Fruit fly (Drosophila melanogaster) whole organism, prepupa: Measurements from ENCODE around the gene g.

ENCODE experiments used
- CG3919 ChIP-seq: fragments of 200-800 bp; sonication (Bioruptor generic); optimal IDR thresholded peaks from 3 replicates; lab custom pipeline; 2016; ENCODE audit warnings: missing biosample characterization, missing genetic modification characterization
- CG6808 ChIP-seq: fragments of 200-800 bp; sonication (Bioruptor generic); optimal IDR thresholded peaks from 3 replicates; lab custom pipeline; 2017; ENCODE audit warnings: missing biosample characterization, missing genetic modification characterization, mild to moderate bottlenecking, moderate library complexity, missing genetic modification reagents
- OdsH ChIP-seq: fragments of 200-800 bp; sonication (Bioruptor generic); optimal IDR thresholded peaks from 3 replicates; lab custom pipeline; 2016; ENCODE audit warnings: missing biosample characterization, missing genetic modification characterization
- eg ChIP-seq: fragments of 200-800 bp; sonication (Bioruptor generic); IDR thresholded peaks from 3 replicates; pipeline ENCODE4 v1.3.6; 2022; ENCODE audit warnings: missing biosample characterization, missing genetic modification characterization
- esn ChIP-seq: fragments of 200-800 bp; sonication (Bioruptor generic); optimal IDR thresholded peaks from 2 replicates; lab custom pipeline; 2016; ENCODE audit warnings: missing biosample characterization, mild to moderate bottlenecking, missing genetic modification characterization, moderate library complexity
- fd59A ChIP-seq: fragments of 200-800 bp; sonication (Bioruptor generic); optimal IDR thresholded peaks from 2 replicates; lab custom pipeline; 2017; ENCODE audit warnings: missing biosample characterization, mild to moderate bottlenecking, missing genetic modification characterization, missing genetic modification reagents
- fd85E ChIP-seq: fragments of 200-800 bp; sonication (Bioruptor generic); optimal IDR thresholded peaks from 3 replicates; lab custom pipeline; 2016; ENCODE audit warnings: missing biosample characterization, missing genetic modification characterization

DNA sequence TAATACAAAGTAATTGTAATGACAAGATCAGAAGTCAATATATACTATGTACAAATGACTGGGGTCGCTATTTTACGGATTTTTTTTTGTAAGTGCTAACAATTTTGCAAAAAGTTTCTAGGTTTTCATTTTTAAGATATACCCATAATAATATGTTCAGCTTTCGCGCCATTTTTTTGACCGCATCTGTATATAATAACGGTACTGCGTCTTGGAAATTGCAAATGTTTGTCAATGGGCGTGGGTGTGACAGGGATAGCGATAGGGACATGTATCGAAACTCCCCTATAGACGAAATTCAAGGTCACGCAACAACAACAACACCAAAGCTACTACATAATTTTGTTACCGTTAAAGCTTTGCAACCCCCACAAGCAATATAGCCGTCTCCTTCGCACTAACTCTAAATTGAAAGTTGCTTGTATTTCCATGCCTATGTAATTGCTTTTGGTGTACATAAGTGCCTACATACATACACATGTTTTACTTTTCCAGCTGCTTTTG, 16.5 kb upstream of the g start:
- TF ChIP-seq CG3919 (no peak), eg (GFP tag; lab: Robert Waterston, UW) (no peak), fd59A (GFP tag; lab: Kevin White, UChicago) (no peak), CG6808 (GFP tag; lab: Kevin White, UChicago) (no peak), OdsH (GFP tag; lab: Kevin White, UChicago) (no peak), esn (GFP tag; lab: Kevin White, UChicago) (no peak), fd85E (GFP tag; lab: Kevin White, UChicago) (no peak)
